Worm (Caenorhabditis elegans) whole organism, dauer: ENCODE measurements around the gene lnp-1.

Experiments
- unc-62 ChIP-seq: sonication (generic microtip); optimal IDR thresholded peaks from 2 replicates; lab custom pipeline; 2017; ENCODE audit warnings: missing biosample characterization, missing genetic modification reagents, missing genetic modification characterization

Gene lnp-1

ce11 chrX:4622024-4622423 is 33.5 kb downstream of the lnp-1 start, which contains the start of gene C46C11.3:
C46C11.3 (plus strand) TSS chrX:4622324.
- no peak for TF ChIP-seq unc-62 (GFP tag; lab: Kevin White, UChicago)

- TF ChIP-seq unc-62 (GFP tag; lab: Kevin White, UChicago): no peak
Measured at ce11 chrX:4623707-4624106, 35.1 kb downstream of the lnp-1 start.

ce11 chrX:4625080-4625479 is 36.5 kb downstream of the lnp-1 start:
- TF ChIP-seq unc-62 (GFP tag; lab: Kevin White, UChicago): no peak

- TF ChIP-seq unc-62 (GFP tag; lab: Kevin White, UChicago): no peak
Measured at ce11 chrX:4626891-4627290, 38.3 kb downstream of the lnp-1 start.

- no peak for TF ChIP-seq unc-62 (GFP tag; lab: Kevin White, UChicago)
Measured at ce11 chrX:4628350-4628749, 39.8 kb downstream of the lnp-1 start.

ce11 chrX:4628817-4629575 is 40.4 kb downstream of the lnp-1 start:
- TF ChIP-seq unc-62 (GFP tag; lab: Kevin White, UChicago): no peak

- no peak for TF ChIP-seq unc-62 (GFP tag; lab: Kevin White, UChicago)
Measured at ce11 chrX:4632088-4632487, 43.5 kb downstream of the lnp-1 start, which contains the start of gene slcr-46.1. slcr-46.1 (plus strand) TSS chrX:4632361.

ce11 chrX:4635643-4636042 is 47.1 kb downstream of the lnp-1 start:
- no peak for TF ChIP-seq unc-62 (GFP tag; lab: Kevin White, UChicago)

- no peak for TF ChIP-seq unc-62 (GFP tag; lab: Kevin White, UChicago)
Measured at ce11 chrX:4636143-4636542, 47.6 kb downstream of the lnp-1 start.

ce11 chrX:4636821-4637220 is 48.3 kb downstream of the lnp-1 start, which contains the start of gene hosl-1:
hosl-1 (plus strand) TSS chrX:4637121.
- no peak for TF ChIP-seq unc-62 (GFP tag; lab: Kevin White, UChicago)
